Fruit fly (Drosophila melanogaster) whole organism: ENCODE measurements around the gene CG9920.
A peak's percentile ranks its signal among the peaks of the same experiment; 100 is the strongest.

Experiments used
- CG8478 ChIP-seq: fragments of >200 bp; optimal IDR thresholded peaks from 2 replicates; lab custom pipeline; 2018; ENCODE audit warnings: inconsistent platforms
- Dll ChIP-seq: fragments of >200 bp; optimal IDR thresholded peaks from 2 replicates; lab custom pipeline; 2017
- EcR ChIP-seq, 2 experiments: fragments of >200 bp; optimal IDR thresholded peaks; 2 replicates each; lab custom pipeline; 2017; ENCODE audit warnings: missing biosample characterization in 2 of 2, missing genetic modification characterization in 2 of 2, missing genetic modification reagents in 2 of 2
- pan ChIP-seq: fragments of >200 bp; optimal IDR thresholded peaks from 2 replicates; lab custom pipeline; 2017
- psq ChIP-seq: fragments of >200 bp; optimal IDR thresholded peaks from 2 replicates; lab custom pipeline; 2017
- usp ChIP-seq: fragments of >200 bp; optimal IDR thresholded peaks from 2 replicates; lab custom pipeline; 2017; ENCODE audit warnings: missing biosample characterization, missing genetic modification characterization, mixed read lengths

DNA sequence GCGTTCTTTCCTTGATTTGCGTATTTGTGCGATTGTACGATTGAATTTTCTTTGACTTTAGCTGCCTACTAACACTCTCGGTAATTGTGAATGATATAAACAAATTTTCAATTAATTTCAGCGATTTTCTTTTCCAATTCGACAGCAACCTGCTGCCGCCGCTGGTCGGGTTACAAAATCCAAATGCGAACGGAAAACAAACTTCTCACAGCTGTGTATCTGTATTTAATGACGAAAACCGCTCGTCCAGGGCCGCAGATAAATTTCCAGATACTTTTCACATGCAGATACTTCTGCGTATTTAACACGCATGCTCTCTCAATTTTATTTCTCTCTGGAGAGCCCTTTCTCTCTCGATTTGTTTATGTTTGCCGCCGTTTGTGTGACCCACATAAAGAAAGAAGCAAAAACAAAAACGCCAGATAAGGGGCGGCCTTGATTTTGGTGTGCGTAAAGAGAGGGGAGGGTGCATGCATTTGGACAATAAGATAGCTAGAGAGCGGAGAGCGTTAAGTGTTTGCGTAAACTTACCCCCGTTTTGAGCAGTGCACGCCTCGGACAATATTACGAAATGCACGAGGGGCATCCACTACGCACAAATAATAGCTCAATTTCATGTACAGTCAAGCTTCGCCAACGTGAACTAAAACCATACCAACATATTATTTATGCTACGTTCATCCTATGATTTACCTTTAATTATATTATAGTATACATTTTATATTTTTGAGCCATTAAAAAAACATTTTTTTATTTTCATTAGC is 10.5 kb upstream of the CG9920 start, which contains the start of gene CG12402:
- TF ChIP-seq CG8478 (lab: Kevin White, UChicago) (no peak), pan (no peak), usp (no peak), EcR (GFP tag; optimal IDR thresholded peaks at IDR 0.05; lab: Kevin White, UChicago) (no peak), psq (lab: Kevin White, UChicago) (no peak), Dll (lab: Kevin White, UChicago) (peak; percentile 62)
